Fruit fly (Drosophila melanogaster) whole organism, embryonic: ENCODE results near the gene CG43675.

Source experiments
- Aef1 ChIP-seq: fragments of 200-800 bp; sonication (Bioruptor generic); IDR thresholded peaks from 3 replicates; pipeline ENCODE4 v1.3.6; 2022; ENCODE audit warnings: missing biosample characterization, missing genetic modification characterization
- CG10209 ChIP-seq: fragments of 200-800 bp; sonication (Bioruptor generic); optimal IDR thresholded peaks from 3 replicates; lab custom pipeline; 2017; ENCODE audit warnings: missing biosample characterization, mild to moderate bottlenecking, missing genetic modification characterization, missing genetic modification reagents
- CG17912 ChIP-seq: fragments of 200-800 bp; sonication (Bioruptor generic); optimal IDR thresholded peaks from 2 replicates; lab custom pipeline; 2018; ENCODE audit warnings: missing biosample characterization, mild to moderate bottlenecking, missing genetic modification characterization
- CG7357 ChIP-seq: fragments of 200-800 bp; sonication (Bioruptor generic); IDR thresholded peaks from 3 replicates; pipeline ENCODE4 v1.3.6; 2022; ENCODE audit warnings: missing biosample characterization, missing genetic modification characterization
- ato ChIP-seq: fragments of 200-800 bp; sonication (Bioruptor generic); IDR thresholded peaks from 2 replicates; pipeline ENCODE4 v1.3.6; 2022; ENCODE audit warnings: missing biosample characterization, missing genetic modification characterization; ENCODE audit not compliant: partially characterized antibody
- bcd ChIP-seq: fragments of 200-800 bp; sonication (Bioruptor generic); optimal IDR thresholded peaks from 2 replicates; lab custom pipeline; 2017; ENCODE audit warnings: missing biosample characterization, mild to moderate bottlenecking, missing genetic modification characterization
- dati ChIP-seq: fragments of 200-800 bp; sonication (Bioruptor generic); IDR thresholded peaks from 2 replicates; pipeline ENCODE4 v1.3.6; 2022; ENCODE audit warnings: missing biosample characterization, missing genetic modification characterization
- eve ChIP-seq, 2 experiments: fragments of >200 bp; optimal IDR thresholded peaks; 2 replicates each; lab custom pipeline; 2017; ENCODE audit warnings: missing biosample characterization in 2 of 2, missing genetic modification characterization in 2 of 2
- gcm2 ChIP-seq: fragments of 200-800 bp; sonication (Bioruptor generic); optimal IDR thresholded peaks from 2 replicates; lab custom pipeline; 2016; ENCODE audit warnings: missing biosample characterization, missing genetic modification characterization
- gem ChIP-seq: fragments of 200-800 bp; sonication (Bioruptor generic); optimal IDR thresholded peaks from 2 replicates; lab custom pipeline; 2019; ENCODE audit warnings: missing biosample characterization, mild to moderate bottlenecking, missing genetic modification characterization, moderate library complexity
- kay ChIP-seq: fragments of 200-800 bp; sonication (Bioruptor generic); optimal IDR thresholded peaks from 2 replicates; lab custom pipeline; 2016; ENCODE audit warnings: missing biosample characterization, missing genetic modification characterization
- mld ChIP-seq: fragments of 200-800 bp; sonication (Bioruptor generic); IDR thresholded peaks from 3 replicates; pipeline ENCODE4 v1.3.6; 2022; ENCODE audit warnings: missing biosample characterization, missing genetic modification characterization; ENCODE audit not compliant: partially characterized antibody

DNA sequence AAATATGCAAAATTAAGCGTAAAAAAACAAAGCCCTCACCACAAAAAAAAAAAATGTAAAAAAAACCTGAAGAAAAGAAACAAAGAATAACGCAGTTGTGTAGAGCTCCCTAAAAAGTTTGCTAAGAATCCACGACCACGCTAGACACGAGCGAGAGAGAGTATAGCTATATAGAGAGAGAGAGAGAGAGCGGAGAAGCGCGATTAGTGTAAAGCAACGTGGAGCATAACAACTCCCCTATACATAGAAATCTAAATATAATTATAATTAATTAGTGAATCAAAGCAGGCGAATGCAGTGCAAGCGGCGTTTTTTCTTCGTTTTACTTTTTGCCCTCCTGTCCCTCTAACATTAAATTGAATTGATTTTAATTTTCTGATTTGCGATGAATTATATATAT is 4.1 kb downstream of the CG43675 start:
- TF ChIP-seq mld (GFP tag; lab: Robert Waterston, UW) (no peak), ato (GFP tag; lab: Robert Waterston, UW) (no peak), gcm2 (GFP tag; lab: Kevin White, UChicago) (no peak), Aef1 (GFP tag; lab: Robert Waterston, UW) (no peak), eve (GFP tag; optimal IDR thresholded peaks at IDR 0.05; lab: Kevin White, UChicago) (no peak), CG7357 (GFP tag; lab: Robert Waterston, UW) (no peak), kay (GFP tag; lab: Kevin White, UChicago) (no peak), bcd (GFP tag; lab: Kevin White, UChicago) (no peak), CG17912 (GFP tag; lab: Kevin White, UChicago) (no peak), CG10209 (GFP tag; lab: Kevin White, UChicago) (no peak), dati (no peak), gem (tag; lab: Kevin White, UChicago) (no peak)
